Worm (Caenorhabditis elegans): ENCODE results near the gene unc-26.

unc-26 gene

ce11 chrIV:13318773-13319172 lies 46.5 kb upstream of the unc-26 start (continued):
- no peak for TF ChIP-seq attf-6 (GFP tag; IDR thresholded peaks at IDR 0.05)
- TF ChIP-seq nhr-80 (tag; optimal IDR thresholded peaks at IDR 0.05), result peak; percentile 92
- TF ChIP-seq F22D6.2 (tag; optimal IDR thresholded peaks at IDR 0.05), result no peak
- TF ChIP-seq Y67H2A.10 (GFP tag; conservative IDR thresholded peaks at IDR 0.05), result no peak
- no peak for TF ChIP-seq dox-1 (GFP tag; IDR thresholded peaks at IDR 0.05)
- TF ChIP-seq Y53F4B.3 (GFP tag; IDR thresholded peaks at IDR 0.05), result no peak
- no peak for TF ChIP-seq ztf-28 (GFP tag; IDR thresholded peaks at IDR 0.05)
- peak; percentile 83 for TF ChIP-seq tlf-1 (GFP tag; optimal IDR thresholded peaks at IDR 0.05)
- no peak for TF ChIP-seq ceh-58 (GFP tag; IDR thresholded peaks at IDR 0.05)
- no peak for TF ChIP-seq D2030.7 (GFP tag; IDR thresholded peaks at IDR 0.05)
- TF ChIP-seq sptf-2 (GFP tag; optimal IDR thresholded peaks at IDR 0.05), result no peak
- TF ChIP-seq F49E8.2 (tag; optimal IDR thresholded peaks at IDR 0.05; ENCODE audit: insufficient read depth), result no peak
- no peak for TF ChIP-seq fkh-3 (tag; optimal IDR thresholded peaks at IDR 0.05)
- no peak for TF ChIP-seq B0019.2 (GFP tag; conservative IDR thresholded peaks at IDR 0.05)
- TF ChIP-seq ztf-3 (GFP tag; optimal IDR thresholded peaks at IDR 0.05), result peak; percentile 30
- TF ChIP-seq ccch-3 (GFP tag; optimal IDR thresholded peaks at IDR 0.05), result no peak
- peak; percentile 17 for TF ChIP-seq him-1 (tag; optimal IDR thresholded peaks at IDR 0.05)
- TF ChIP-seq die-1 (tag; optimal IDR thresholded peaks at IDR 0.05), result peak; percentile 48
- peak; percentile 52 for TF ChIP-seq madf-6 (GFP tag; IDR thresholded peaks at IDR 0.05)
- no peak for TF ChIP-seq ZK185.1 (tag; optimal IDR thresholded peaks at IDR 0.05; ENCODE audit: poor library complexity, severe bottlenecking)
- TF ChIP-seq C17E4.6 (GFP tag; IDR thresholded peaks at IDR 0.05), result no peak
- TF ChIP-seq K11D2.4 (GFP tag; IDR thresholded peaks at IDR 0.05), result peak; percentile 56; the same call in 1 of the 2 replicates
- TF ChIP-seq F37B4.10 (GFP tag; IDR thresholded peaks at IDR 0.05), result no peak
- TF ChIP-seq ceh-40 (GFP tag; IDR thresholded peaks at IDR 0.05), result no peak
- TF ChIP-seq Y53G8AR.9 (GFP tag; conservative IDR thresholded peaks at IDR 0.05), result peak; percentile 91
- TF ChIP-seq rcor-1 (GFP tag; IDR thresholded peaks at IDR 0.05), result no peak
- TF ChIP-seq akir-1 (GFP tag; optimal IDR thresholded peaks at IDR 0.05), result no peak
- TF ChIP-seq cebp-2 (GFP tag; IDR thresholded peaks at IDR 0.05), result peak; percentile 90; the same call in 1 of the 2 replicates
- peak in 1 of 2 experiments; percentile 54 for TF ChIP-seq let-607 (tag; optimal IDR thresholded peaks at IDR 0.05)
- TF ChIP-seq bed-2 (GFP tag; IDR thresholded peaks at IDR 0.05), result no peak
- no peak for TF ChIP-seq F39B2.1 (GFP tag; IDR thresholded peaks at IDR 0.05)
- TF ChIP-seq hmg-20 (GFP tag; IDR thresholded peaks at IDR 0.05), result no peak
- no peak for TF ChIP-seq bed-1 (GFP tag; IDR thresholded peaks at IDR 0.05)
- no peak for TF ChIP-seq lsl-1 (GFP tag; optimal IDR thresholded peaks at IDR 0.05)
- TF ChIP-seq nhr-27 (tag; optimal IDR thresholded peaks at IDR 0.05), result no peak
- TF ChIP-seq athp-1 (tag; optimal IDR thresholded peaks at IDR 0.05), result peak; percentile 61
- TF ChIP-seq Y56A3A.18 (GFP tag; IDR thresholded peaks at IDR 0.05), result 0 out of 2 replicates have a peak, but pooled peaks have one; percentile 56
- peak; percentile 82 for TF ChIP-seq nfyb-1 (GFP tag; IDR thresholded peaks at IDR 0.05)
- TF ChIP-seq nhr-90 (tag; optimal IDR thresholded peaks at IDR 0.05), result peak; percentile 51
- TF ChIP-seq cebp-1 (GFP tag; IDR thresholded peaks at IDR 0.05), result peak; percentile 67
- TF ChIP-seq cebp-1 (tag; optimal IDR thresholded peaks at IDR 0.05), result peak; percentile 74
- TF ChIP-seq tbp1 (GFP tag; optimal IDR thresholded peaks at IDR 0.05), result peak; percentile 64
- no peak for TF ChIP-seq madf-3 (GFP tag; IDR thresholded peaks at IDR 0.05)
- no peak for TF ChIP-seq lir-1 (GFP tag; conservative IDR thresholded peaks at IDR 0.05)
- TF ChIP-seq rpc-1 (optimal IDR thresholded peaks at IDR 0.05), result no peak
- no peak for TF ChIP-seq rpc-1 (tag; optimal IDR thresholded peaks at IDR 0.05)
- no peak for TF ChIP-seq egl-18 (GFP tag; IDR thresholded peaks at IDR 0.05)
- peak; percentile 25 for TF ChIP-seq attf-5 (GFP tag; optimal IDR thresholded peaks at IDR 0.05)
- TF ChIP-seq let-526 (GFP tag; IDR thresholded peaks at IDR 0.05), result 0 out of 2 replicates have a peak, but pooled peaks have one; percentile 26
- TF ChIP-seq F57A8.1 (GFP tag; optimal IDR thresholded peaks at IDR 0.05), result no peak
